Worm (Caenorhabditis elegans): ENCODE results near the gene R08E3.3.

R08E3.3 gene

DNA sequence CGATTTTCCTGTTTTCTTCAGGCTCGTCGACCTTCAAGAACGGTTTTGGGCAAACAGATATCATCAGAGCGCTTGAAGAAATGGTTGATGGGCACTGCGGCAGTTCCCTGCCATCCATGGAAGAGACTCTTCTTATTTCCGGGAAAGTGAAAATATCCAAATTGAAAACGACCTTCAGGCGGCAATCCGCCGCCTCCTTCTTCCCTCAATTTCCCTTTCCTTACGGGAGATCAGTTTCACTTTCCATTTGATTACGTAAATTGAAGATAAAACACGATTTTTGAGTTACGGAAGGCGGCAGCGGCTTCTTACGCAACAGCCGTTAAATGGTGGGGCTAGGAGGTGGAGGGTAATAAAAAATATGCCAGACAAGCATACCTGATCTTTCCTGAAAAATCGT, 9.2 kb upstream of the R08E3.3 start:
- TF ChIP-seq pha-4 (tag; optimal IDR thresholded peaks at IDR 0.05), result no peak
- peak; percentile 27 for TF ChIP-seq nhr-25 (tag; optimal IDR thresholded peaks at IDR 0.05)
- no peak for TF ChIP-seq nhr-23 (tag; optimal IDR thresholded peaks at IDR 0.05)
- TF ChIP-seq pqm-1 (tag; optimal IDR thresholded peaks at IDR 0.05), result no peak

- TF ChIP-seq ZK546.5 (tag; optimal IDR thresholded peaks at IDR 0.05) (no peak), pqm-1 (tag; optimal IDR thresholded peaks at IDR 0.05) (no peak), nfya-1 (tag; optimal IDR thresholded peaks at IDR 0.05; ENCODE audit: insufficient read depth) (peak; percentile 7), nhr-25 (tag; optimal IDR thresholded peaks at IDR 0.05) (peak; percentile 61), nhr-67 (tag; optimal IDR thresholded peaks at IDR 0.05) (no peak), nhr-76 (tag; optimal IDR thresholded peaks at IDR 0.05) (no peak), R02D3.7 (tag; optimal IDR thresholded peaks at IDR 0.05) (no peak), nhr-12 (tag; optimal IDR thresholded peaks at IDR 0.05) (no peak), egl-27 (tag; optimal IDR thresholded peaks at IDR 0.05) (no peak), pha-4 (tag; optimal IDR thresholded peaks at IDR 0.05) (peak; percentile 58), nhr-11 (tag; optimal IDR thresholded peaks at IDR 0.05) (no peak), sea-2 (GFP tag; optimal IDR thresholded peaks at IDR 0.05) (no peak)
Measured at ce11 chrX:4809753-4810424, 8.5 kb upstream of the R08E3.3 start.

DNA sequence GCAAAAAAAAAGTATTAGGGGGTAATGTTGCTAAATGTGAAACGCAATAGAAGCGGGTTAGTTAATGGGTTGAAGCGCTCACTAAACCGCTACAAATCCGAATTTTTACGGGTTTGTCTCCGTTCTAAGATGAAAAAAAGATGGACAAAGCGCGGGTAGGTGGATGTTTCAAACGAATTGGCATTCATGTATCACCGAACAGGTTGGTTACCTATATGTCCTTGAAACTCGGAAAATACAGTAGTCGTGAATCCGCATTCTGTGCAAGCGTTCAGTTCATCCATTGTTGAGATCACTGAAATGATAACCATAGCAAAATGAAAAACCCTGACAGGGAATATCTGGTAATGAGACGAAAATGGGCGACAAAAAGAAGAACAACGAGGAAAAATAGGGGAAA, 7.2 kb upstream of the R08E3.3 start, which contains the start of gene ztf-16:
Gene ztf-16, minus strand, starts transcription at position 299 of the 400 bp plus-strand sequence.
- TF ChIP-seq nhr-11 (tag; optimal IDR thresholded peaks at IDR 0.05) (no peak), aly-2 (tag; optimal IDR thresholded peaks at IDR 0.05) (no peak), R02D3.7 (tag; optimal IDR thresholded peaks at IDR 0.05) (no peak), jun-1 (tag; optimal IDR thresholded peaks at IDR 0.05) (no peak), ztf-4 (tag; optimal IDR thresholded peaks at IDR 0.05) (no peak), tbx-2 (tag; optimal IDR thresholded peaks at IDR 0.05) (no peak), egl-27 (tag; optimal IDR thresholded peaks at IDR 0.05) (no peak), elt-1 (tag; optimal IDR thresholded peaks at IDR 0.05) (no peak), unc-62 (GFP tag; optimal IDR thresholded peaks at IDR 0.05) (no peak), sea-2 (GFP tag; optimal IDR thresholded peaks at IDR 0.05) (no peak), daf-12 (tag; optimal IDR thresholded peaks at IDR 0.05) (no peak), ztf-11 (tag; optimal IDR thresholded peaks at IDR 0.05) (no peak), nhr-12 (tag; optimal IDR thresholded peaks at IDR 0.05) (no peak), fkh-10 (GFP tag; optimal IDR thresholded peaks at IDR 0.05) (no peak), elt-3 (tag; optimal IDR thresholded peaks at IDR 0.05) (no peak), fkh-2 (tag; optimal IDR thresholded peaks at IDR 0.05) (no peak), pqm-1 (tag; optimal IDR thresholded peaks at IDR 0.05) (no peak)

DNA sequence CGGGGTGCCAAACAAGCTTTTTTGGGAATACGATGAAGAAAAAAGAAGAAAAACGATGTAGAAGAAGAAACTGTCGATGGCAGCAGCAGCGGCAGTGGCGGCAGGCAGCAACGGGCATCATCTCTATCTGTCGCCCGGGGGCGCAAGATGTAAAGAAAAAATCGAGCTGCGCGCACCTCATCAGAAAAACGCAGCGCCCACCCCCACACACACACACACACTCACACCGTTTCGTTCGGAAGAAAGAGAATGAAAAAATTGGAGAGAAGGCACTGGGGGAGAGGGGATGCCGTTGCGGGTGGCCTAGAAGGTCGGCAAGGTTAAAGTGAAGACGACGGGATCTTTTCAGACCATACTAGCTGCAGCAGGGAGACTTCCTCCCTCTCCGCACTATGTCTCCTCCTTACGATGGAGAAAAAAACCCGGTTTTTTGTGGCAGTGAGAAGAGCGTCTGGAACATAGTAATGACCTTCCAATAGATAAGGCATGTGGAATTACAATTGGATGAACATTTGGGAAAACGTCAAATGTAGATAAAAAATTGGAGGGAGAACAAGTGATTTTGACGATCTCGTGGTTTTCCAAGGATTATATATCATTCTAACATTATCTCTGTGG, 5.2 kb upstream of the R08E3.3 start:
- no peak for TF ChIP-seq nhr-28 (tag; optimal IDR thresholded peaks at IDR 0.05)
- no peak for TF ChIP-seq daf-12 (tag; optimal IDR thresholded peaks at IDR 0.05)
- no peak for TF ChIP-seq lin-15B (tag; optimal IDR thresholded peaks at IDR 0.05)
- TF ChIP-seq jun-1 (tag; optimal IDR thresholded peaks at IDR 0.05), result no peak
- no peak for TF ChIP-seq eor-1 (tag; optimal IDR thresholded peaks at IDR 0.05)
- TF ChIP-seq ZK546.5 (tag; optimal IDR thresholded peaks at IDR 0.05), result no peak
- TF ChIP-seq nhr-76 (tag; optimal IDR thresholded peaks at IDR 0.05), result no peak
- TF ChIP-seq fkh-10 (GFP tag; optimal IDR thresholded peaks at IDR 0.05), result no peak
- no peak for TF ChIP-seq ztf-4 (tag; optimal IDR thresholded peaks at IDR 0.05)
- no peak for TF ChIP-seq nhr-77 (tag; optimal IDR thresholded peaks at IDR 0.05)
- no peak for TF ChIP-seq snpc-4 (tag; optimal IDR thresholded peaks at IDR 0.05)
- no peak for TF ChIP-seq R02D3.7 (tag; optimal IDR thresholded peaks at IDR 0.05)
- no peak for TF ChIP-seq nhr-67 (tag; optimal IDR thresholded peaks at IDR 0.05)
- TF ChIP-seq ceh-82 (tag; optimal IDR thresholded peaks at IDR 0.05), result no peak
- peak; percentile 4 for TF ChIP-seq nfya-1 (tag; optimal IDR thresholded peaks at IDR 0.05; ENCODE audit: insufficient read depth)
- TF ChIP-seq skn-1 (tag; optimal IDR thresholded peaks at IDR 0.05), result no peak
- TF ChIP-seq sea-2 (GFP tag; optimal IDR thresholded peaks at IDR 0.05), result no peak
- no peak for TF ChIP-seq hmg-11 (tag; optimal IDR thresholded peaks at IDR 0.05)
- peak; percentile 34 for TF ChIP-seq nhr-43 (tag; optimal IDR thresholded peaks at IDR 0.05; ENCODE audit: poor library complexity, severe bottlenecking)
- no peak for TF ChIP-seq egl-27 (tag; optimal IDR thresholded peaks at IDR 0.05)
- TF ChIP-seq zag-1 (tag; optimal IDR thresholded peaks at IDR 0.05), result no peak
- TF ChIP-seq nhr-25 (tag; optimal IDR thresholded peaks at IDR 0.05), result peak; percentile 78
- TF ChIP-seq elt-2 (tag; optimal IDR thresholded peaks at IDR 0.05), result no peak
- no peak for TF ChIP-seq elt-1 (tag; optimal IDR thresholded peaks at IDR 0.05)
- TF ChIP-seq fkh-2 (tag; optimal IDR thresholded peaks at IDR 0.05), result no peak

Data from whole organism, L3 larva.